Fruit fly (Drosophila melanogaster) whole organism, embryonic: ENCODE measurements around the gene Arp10.

ENCODE experiments used
- Atf6 ChIP-seq: fragments of 200-800 bp; sonication (Bioruptor generic); IDR thresholded peaks from 2 replicates; pipeline ENCODE4 v1.3.6; 2022; ENCODE audit warnings: missing biosample characterization, missing genetic modification characterization
- Bdp1 ChIP-seq: fragments of 200-800 bp; sonication (Bioruptor generic); optimal IDR thresholded peaks from 3 replicates; lab custom pipeline; 2016; ENCODE audit warnings: missing biosample characterization, missing genetic modification characterization
- Blimp-1 ChIP-seq: fragments of 200-800 bp; sonication (Bioruptor generic); optimal IDR thresholded peaks from 3 replicates; lab custom pipeline; 2018; ENCODE audit warnings: missing biosample characterization, missing genetic modification characterization, mild to moderate bottlenecking, moderate library complexity, missing genetic modification reagents
- CG1024 ChIP-seq: fragments of 200-800 bp; sonication (Bioruptor generic); IDR thresholded peaks from 2 replicates; pipeline ENCODE4 v1.3.6; 2022; ENCODE audit warnings: missing biosample characterization, missing genetic modification characterization
- CG11695 ChIP-seq: fragments of 200-800 bp; sonication (Bioruptor generic); IDR thresholded peaks from 3 replicates; pipeline ENCODE4 v1.3.6; 2022; ENCODE audit warnings: missing biosample characterization, missing genetic modification characterization
- CG12155 ChIP-seq: fragments of 200-800 bp; sonication (Bioruptor generic); optimal IDR thresholded peaks from 3 replicates; lab custom pipeline; 2016; ENCODE audit warnings: missing biosample characterization, missing genetic modification characterization
- CG1602 ChIP-seq: fragments of 200-800 bp; sonication (Bioruptor generic); optimal IDR thresholded peaks from 3 replicates; lab custom pipeline; 2016; ENCODE audit warnings: missing biosample characterization, missing genetic modification characterization
- CG1603 ChIP-seq: fragments of 200-800 bp; sonication (Bioruptor generic); optimal IDR thresholded peaks from 2 replicates; lab custom pipeline; 2019; ENCODE audit warnings: missing biosample characterization, mild to moderate bottlenecking, missing genetic modification characterization, moderate library complexity
- CG1792 ChIP-seq: fragments of 200-800 bp; sonication (Bioruptor generic); optimal IDR thresholded peaks from 2 replicates; lab custom pipeline; 2016; ENCODE audit warnings: missing biosample characterization, missing genetic modification characterization
- CG18476 ChIP-seq: fragments of 200-800 bp; sonication (Bioruptor generic); optimal IDR thresholded peaks from 2 replicates; lab custom pipeline; 2016; ENCODE audit warnings: missing biosample characterization, mild to moderate bottlenecking, missing genetic modification characterization
- CG2129 ChIP-seq: fragments of 200-800 bp; sonication (Bioruptor generic); IDR thresholded peaks from 2 replicates; pipeline ENCODE4 v1.3.6; 2022; ENCODE audit warnings: missing biosample characterization, missing genetic modification characterization; ENCODE audit not compliant: partially characterized antibody
- CG4328 ChIP-seq: fragments of 200-800 bp; sonication (Bioruptor generic); optimal IDR thresholded peaks from 3 replicates; lab custom pipeline; 2017; ENCODE audit warnings: missing biosample characterization, missing genetic modification reagents, missing genetic modification characterization
- CG5953 ChIP-seq: fragments of 200-800 bp; sonication (Bioruptor generic); IDR thresholded peaks from 2 replicates; pipeline ENCODE4 v1.3.6; 2022; ENCODE audit warnings: missing biosample characterization, missing genetic modification characterization
- CG6175 ChIP-seq: fragments of 200-800 bp; sonication (Bioruptor generic); IDR thresholded peaks from 3 replicates; pipeline ENCODE4 v1.3.6; 2022; ENCODE audit warnings: missing biosample characterization, missing genetic modification characterization
- CG6654 ChIP-seq: fragments of 200-800 bp; sonication (Bioruptor generic); optimal IDR thresholded peaks from 2 replicates; lab custom pipeline; 2017; ENCODE audit warnings: missing biosample characterization, mild to moderate bottlenecking, missing genetic modification characterization
- CG7963 ChIP-seq: fragments of 200-800 bp; sonication (Bioruptor generic); IDR thresholded peaks from 3 replicates; pipeline ENCODE4 v1.3.6; 2022; ENCODE audit warnings: missing biosample characterization, missing genetic modification characterization; ENCODE audit not compliant: partially characterized antibody
- CG8478 ChIP-seq: fragments of >200 bp; optimal IDR thresholded peaks from 2 replicates; lab custom pipeline; 2018
- CG9727 ChIP-seq: fragments of 200-800 bp; sonication (Bioruptor generic); optimal IDR thresholded peaks from 3 replicates; lab custom pipeline; 2017; ENCODE audit warnings: missing biosample characterization, mild to moderate bottlenecking, missing genetic modification characterization
- D19A ChIP-seq: fragments of 200-800 bp; optimal IDR thresholded peaks from 3 replicates; lab custom pipeline; 2019; ENCODE audit warnings: missing biosample characterization, mild to moderate bottlenecking, missing genetic modification characterization, moderate library complexity
- Dll ChIP-seq: fragments of 200-800 bp; sonication (Bioruptor generic); IDR thresholded peaks from 4 replicates; pipeline ENCODE4 v1.3.6; 2022; ENCODE audit warnings: missing biosample characterization, missing genetic modification characterization; ENCODE audit not compliant: partially characterized antibody
- E2f2 ChIP-seq: fragments of 200-800 bp; sonication (Bioruptor generic); IDR thresholded peaks from 2 replicates; pipeline ENCODE4 v1.3.6; 2022; ENCODE audit warnings: missing biosample characterization, missing genetic modification characterization
- Fer3 ChIP-seq: fragments of 200-800 bp; sonication (Bioruptor generic); optimal IDR thresholded peaks from 2 replicates; lab custom pipeline; 2018; ENCODE audit warnings: missing biosample characterization, mild to moderate bottlenecking, missing genetic modification characterization, moderate library complexity
- H2.0 ChIP-seq: fragments of 200-800 bp; sonication (Bioruptor generic); IDR thresholded peaks from 2 replicates; pipeline ENCODE4 v1.3.6; 2022; ENCODE audit warnings: missing biosample characterization, missing genetic modification characterization
- HLHmδ ChIP-seq: fragments of 200-800 bp; sonication (Bioruptor generic); optimal IDR thresholded peaks from 2 replicates; lab custom pipeline; 2018; ENCODE audit warnings: missing biosample characterization, mild to moderate bottlenecking, missing genetic modification characterization, moderate library complexity
- Hmx ChIP-seq: fragments of 200-800 bp; sonication (Bioruptor generic); optimal IDR thresholded peaks from 2 replicates; lab custom pipeline; 2016; ENCODE audit warnings: missing biosample characterization, missing genetic modification characterization
- Hr78 ChIP-seq, 2 experiments: fragments of 200-800 bp in 1 of 2; fragments of >200 bp in 1 of 2; sonication (Bioruptor generic) in 1 of 2; optimal IDR thresholded peaks; 2 replicates each; lab custom pipeline; 2017 to 2019; ENCODE audit warnings: missing biosample characterization in 2 of 2, missing genetic modification characterization in 2 of 2, mild to moderate bottlenecking in 1 of 2, moderate library complexity in 1 of 2
- Mad ChIP-seq: fragments of 200-800 bp; sonication (Bioruptor generic); optimal IDR thresholded peaks from 2 replicates; lab custom pipeline; 2016; ENCODE audit warnings: missing biosample characterization, missing genetic modification characterization
- Meics ChIP-seq: fragments of 200-800 bp; sonication (Bioruptor generic); optimal IDR thresholded peaks from 2 replicates; lab custom pipeline; 2017; ENCODE audit warnings: missing biosample characterization, mild to moderate bottlenecking, missing genetic modification characterization
- ara ChIP-seq: fragments of 200-800 bp; sonication (Bioruptor generic); IDR thresholded peaks from 2 replicates; pipeline ENCODE4 v1.3.6; 2022; ENCODE audit warnings: missing biosample characterization, missing genetic modification characterization
- br ChIP-seq: fragments of >200 bp; optimal IDR thresholded peaks from 2 replicates; lab custom pipeline; 2017
- cato ChIP-seq: fragments of 200-800 bp; sonication (Bioruptor generic); optimal IDR thresholded peaks from 2 replicates; lab custom pipeline; 2016; ENCODE audit warnings: missing biosample characterization, missing genetic modification characterization, borderline replicate concordance
- chinmo ChIP-seq: fragments of 200-800 bp; sonication (Bioruptor generic); IDR thresholded peaks from 4 replicates; pipeline ENCODE4 v1.3.6; 2022; ENCODE audit warnings: missing biosample characterization, missing genetic modification characterization; ENCODE audit not compliant: partially characterized antibody
- ems ChIP-seq: fragments of 200-800 bp; sonication (Bioruptor generic); optimal IDR thresholded peaks from 3 replicates; lab custom pipeline; 2016; ENCODE audit warnings: missing biosample characterization, missing genetic modification characterization
- fd64A ChIP-seq: fragments of 200-800 bp; sonication (Bioruptor generic); optimal IDR thresholded peaks from 3 replicates; lab custom pipeline; 2018; ENCODE audit warnings: missing biosample characterization, mild to moderate bottlenecking, missing genetic modification characterization
- fu2 ChIP-seq: fragments of 200-800 bp; sonication (Bioruptor generic); optimal IDR thresholded peaks from 2 replicates; lab custom pipeline; 2016; ENCODE audit warnings: missing biosample characterization, missing genetic modification characterization
- gro ChIP-seq: fragments of 200-800 bp; sonication (Bioruptor generic); optimal IDR thresholded peaks from 2 replicates; lab custom pipeline; 2016; ENCODE audit warnings: missing biosample characterization, missing genetic modification characterization
- gt ChIP-seq: fragments of 200-800 bp; sonication (Bioruptor generic); IDR thresholded peaks from 2 replicates; pipeline ENCODE4 v1.3.6; 2022; ENCODE audit warnings: missing biosample characterization, missing genetic modification characterization
- ham ChIP-seq: fragments of 200-800 bp; sonication (Bioruptor generic); IDR thresholded peaks from 2 replicates; pipeline ENCODE4 v1.3.6; 2022; ENCODE audit warnings: missing biosample characterization, missing genetic modification characterization
- inv ChIP-seq: fragments of 200-800 bp; sonication (Bioruptor generic); IDR thresholded peaks from 2 replicates; pipeline ENCODE4 v1.3.6; 2022; ENCODE audit warnings: missing biosample characterization, missing genetic modification characterization; ENCODE audit not compliant: partially characterized antibody
- mirr ChIP-seq: fragments of 200-800 bp; sonication (Bioruptor generic); optimal IDR thresholded peaks from 3 replicates; lab custom pipeline; 2018; ENCODE audit warnings: missing biosample characterization, mild to moderate bottlenecking, missing genetic modification characterization
- nerfin-1 ChIP-seq: fragments of 200-800 bp; sonication (Bioruptor generic); optimal IDR thresholded peaks from 3 replicates; lab custom pipeline; 2019; ENCODE audit warnings: missing biosample characterization, mild to moderate bottlenecking, missing genetic modification characterization, moderate library complexity
- org-1 ChIP-seq: fragments of 200-800 bp; sonication (Bioruptor generic); optimal IDR thresholded peaks from 2 replicates; lab custom pipeline; 2017; ENCODE audit warnings: missing biosample characterization, missing genetic modification characterization
- p53 ChIP-seq: fragments of 200-800 bp; sonication (Bioruptor generic); optimal IDR thresholded peaks from 2 replicates; lab custom pipeline; 2016; ENCODE audit warnings: missing biosample characterization, missing genetic modification characterization
- pnt ChIP-seq: fragments of 200-800 bp; sonication (Bioruptor generic); optimal IDR thresholded peaks from 3 replicates; lab custom pipeline; 2016; ENCODE audit warnings: missing biosample characterization, missing genetic modification characterization
- run ChIP-seq: fragments of 200-800 bp; sonication (Bioruptor generic); optimal IDR thresholded peaks from 3 replicates; lab custom pipeline; 2018; ENCODE audit warnings: missing biosample characterization, mild to moderate bottlenecking, missing genetic modification characterization
- sisA ChIP-seq: fragments of 200-800 bp; sonication (Bioruptor generic); IDR thresholded peaks from 2 replicates; pipeline ENCODE4 v1.3.6; 2022; ENCODE audit warnings: missing biosample characterization, missing genetic modification characterization
- stwl ChIP-seq: fragments of 200-800 bp; sonication (Bioruptor generic); optimal IDR thresholded peaks from 3 replicates; lab custom pipeline; 2018; ENCODE audit warnings: missing biosample characterization, mild to moderate bottlenecking, missing genetic modification characterization, moderate library complexity
- tna ChIP-seq: fragments of 200-800 bp; sonication (Bioruptor generic); IDR thresholded peaks from 2 replicates; pipeline ENCODE4 v1.3.6; 2022; ENCODE audit warnings: missing biosample characterization, missing genetic modification characterization; ENCODE audit not compliant: partially characterized antibody
- unpg ChIP-seq: fragments of 200-800 bp; sonication (Bioruptor generic); optimal IDR thresholded peaks from 3 replicates; lab custom pipeline; 2018; ENCODE audit warnings: missing biosample characterization, mild to moderate bottlenecking, missing genetic modification characterization, moderate library complexity
- vvl ChIP-seq: fragments of 200-800 bp; sonication (Bioruptor generic); IDR thresholded peaks from 2 replicates; pipeline ENCODE4 v1.3.6; 2022; ENCODE audit warnings: missing biosample characterization, missing genetic modification characterization

Arp10 gene

DNA sequence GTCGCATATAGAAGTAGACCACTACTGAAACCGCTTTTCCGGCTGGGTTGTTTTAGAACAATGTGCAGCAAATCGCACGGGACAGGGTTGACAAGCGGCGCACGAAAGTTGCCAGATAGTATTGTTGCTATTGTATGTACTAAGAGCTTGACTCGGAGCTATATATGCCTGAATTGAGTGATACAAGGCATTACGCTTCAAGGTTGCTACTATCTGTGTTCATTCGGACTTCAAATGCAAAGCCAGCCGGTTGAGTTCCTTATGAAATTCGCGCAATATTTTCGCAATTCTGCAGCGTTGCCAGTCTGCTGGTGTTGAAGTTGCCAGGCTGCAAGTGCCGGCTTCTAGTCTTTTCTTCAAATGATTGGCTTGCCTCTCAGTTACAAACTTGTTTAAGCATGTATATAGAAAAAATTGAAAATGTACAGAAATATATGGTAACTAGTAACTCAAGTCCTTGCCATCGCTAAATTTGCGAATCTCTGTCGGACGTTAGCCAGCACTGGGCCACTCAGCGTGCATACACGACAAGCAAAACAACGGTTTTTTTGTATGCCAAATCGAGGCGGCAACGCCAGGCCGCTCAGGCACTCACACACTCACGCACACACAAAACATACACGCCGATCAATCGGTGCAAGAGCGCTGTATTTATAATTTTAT lies 5.9 kb upstream of the Arp10 start, which contains the start of the genes Ranbp21 and Elys (continued):
- TF ChIP-seq Dll (GFP tag; lab: Robert Waterston, UW) (peak; percentile 31; the same call in 1 of the 4 replicates), E2f2 (peak; percentile 61), ara (peak; percentile 62), Blimp-1 (GFP tag; lab: Kevin White, UChicago) (no peak), CG1792 (GFP tag; lab: Kevin White, UChicago) (peak; percentile 55), CG6654 (GFP tag; lab: Kevin White, UChicago) (peak; percentile 7), CG12155 (peak; percentile 50), CG9727 (peak; percentile 59), ham (GFP tag; lab: Robert Waterston, UW) (no peak), fu2 (GFP tag; lab: Kevin White, UChicago) (peak; percentile 65), CG18476 (GFP tag; lab: Kevin White, UChicago) (peak; percentile 22), Atf6 (GFP tag; lab: Robert Waterston, UW) (no peak), CG5953 (GFP tag; lab: Robert Waterston, UW) (no peak), Hmx (no peak), CG11695 (GFP tag; lab: Robert Waterston, UW) (peak; percentile 46; the same call in 1 of the 3 replicates), ems (GFP tag; lab: Kevin White, UChicago) (peak; percentile 61), nerfin-1 (tag; lab: Kevin White, UChicago) (no peak), unpg (GFP tag; lab: Kevin White, UChicago) (no peak), CG2129 (GFP tag; lab: Robert Waterston, UW) (no peak), br (lab: Kevin White, UChicago) (no peak), stwl (tag; lab: Kevin White, UChicago) (peak; percentile 51), gt (GFP tag; lab: Robert Waterston, UW) (no peak), H2.0 (peak; percentile 52), CG6175 (no peak), fd64A (no peak), run (tag; lab: Kevin White, UChicago) (no peak), CG1603 (tag; lab: Kevin White, UChicago) (no peak), Bdp1 (GFP tag; lab: Kevin White, UChicago) (peak; percentile 41), Fer3 (tag; lab: Kevin White, UChicago) (peak; percentile 3), chinmo (0 out of 4 replicates have a peak, but pooled peaks have one; percentile 34), mirr (GFP tag; lab: Kevin White, UChicago) (no peak), D19A (tag; lab: Kevin White, UChicago) (no peak), gro (GFP tag; lab: Kevin White, UChicago) (no peak), pnt (peak; percentile 62), Hr78 (GFP tag; optimal IDR thresholded peaks at IDR 0.05; lab: Kevin White, UChicago) (no peak), cato (GFP tag; lab: Kevin White, UChicago) (no peak), tna (GFP tag; lab: Robert Waterston, UW) (no peak), inv (GFP tag; lab: Robert Waterston, UW) (peak; percentile 45; the same call in 1 of the 2 replicates), Meics (GFP tag; lab: Kevin White, UChicago) (no peak), CG8478 (lab: Kevin White, UChicago) (no peak), org-1 (GFP tag; lab: Kevin White, UChicago) (no peak), vvl (GFP tag; lab: Robert Waterston, UW) (peak; percentile 54), HLHmδ (no peak), CG1024 (GFP tag; lab: Robert Waterston, UW) (peak; percentile 31; the same call in 1 of the 2 replicates), sisA (GFP tag; lab: Robert Waterston, UW) (peak; percentile 66), CG4328 (peak; percentile 10), Mad (GFP tag; lab: Kevin White, UChicago) (peak; percentile 62), CG7963 (no peak), CG1602 (GFP tag; lab: Kevin White, UChicago) (peak; percentile 50), p53 (peak; percentile 35)
